Fruit fly (Drosophila melanogaster) whole organism, embryonic: ENCODE data around the gene svr.

ENCODE experiments used
- ATbp ChIP-seq: fragments of 200-800 bp; sonication (Bioruptor generic); optimal IDR thresholded peaks from 2 replicates; lab custom pipeline; 2017; ENCODE audit warnings: missing biosample characterization, mild to moderate bottlenecking, missing genetic modification characterization, missing genetic modification reagents
- Adf1 ChIP-seq: fragments of 200-800 bp; sonication (Bioruptor generic); IDR thresholded peaks from 2 replicates; pipeline ENCODE4 v1.3.6; 2022; ENCODE audit warnings: missing biosample characterization, missing genetic modification characterization
- B-H1 ChIP-seq: fragments of 200-800 bp; sonication (Bioruptor generic); IDR thresholded peaks from 3 replicates; pipeline ENCODE4 v1.3.6; 2022; ENCODE audit warnings: missing biosample characterization, missing genetic modification characterization
- C15 ChIP-seq: fragments of 200-800 bp; sonication (Bioruptor generic); IDR thresholded peaks from 3 replicates; pipeline ENCODE4 v1.3.6; 2022; ENCODE audit warnings: missing biosample characterization, missing genetic modification characterization
- CG12659 ChIP-seq: fragments of 200-800 bp; sonication (Bioruptor generic); optimal IDR thresholded peaks from 3 replicates; lab custom pipeline; 2017; ENCODE audit warnings: mild to moderate bottlenecking, missing biosample characterization, missing genetic modification reagents, missing genetic modification characterization
- CG1603 ChIP-seq: fragments of 200-800 bp; sonication (Bioruptor generic); optimal IDR thresholded peaks from 2 replicates; lab custom pipeline; 2019; ENCODE audit warnings: missing biosample characterization, mild to moderate bottlenecking, missing genetic modification characterization, moderate library complexity
- CG2678 ChIP-seq: fragments of 200-800 bp; sonication (Bioruptor generic); optimal IDR thresholded peaks from 3 replicates; lab custom pipeline; 2019; ENCODE audit warnings: missing biosample characterization, mild to moderate bottlenecking, missing genetic modification characterization, moderate library complexity
- CG3065 ChIP-seq: fragments of 200-800 bp; sonication (Bioruptor generic); optimal IDR thresholded peaks from 2 replicates; lab custom pipeline; 2016; ENCODE audit warnings: missing biosample characterization, missing genetic modification characterization
- CG31441 ChIP-seq: fragments of 200-800 bp; sonication (Bioruptor generic); IDR thresholded peaks from 2 replicates; pipeline ENCODE4 v1.3.6; 2022; ENCODE audit warnings: missing biosample characterization, missing genetic modification characterization
- CG34376 ChIP-seq: fragments of 200-800 bp; sonication (Bioruptor generic); optimal IDR thresholded peaks from 2 replicates; lab custom pipeline; 2018; ENCODE audit warnings: missing biosample characterization, mild to moderate bottlenecking, missing genetic modification characterization
- CG6272 ChIP-seq: fragments of 200-800 bp; sonication (Bioruptor generic); IDR thresholded peaks from 2 replicates; pipeline ENCODE4 v1.3.6; 2022; ENCODE audit warnings: missing biosample characterization, missing genetic modification characterization
- CG6854 ChIP-seq: fragments of 200-800 bp; sonication (Bioruptor generic); optimal IDR thresholded peaks from 3 replicates; lab custom pipeline; 2017; ENCODE audit warnings: missing biosample characterization, mild to moderate bottlenecking, missing genetic modification characterization
- CG7556 ChIP-seq: fragments of 200-800 bp; sonication (Bioruptor generic); optimal IDR thresholded peaks from 2 replicates; lab custom pipeline; 2017; ENCODE audit warnings: missing biosample characterization, mild to moderate bottlenecking, missing genetic modification characterization
- CG8388 ChIP-seq: fragments of 200-800 bp; sonication (Bioruptor generic); optimal IDR thresholded peaks from 2 replicates; lab custom pipeline; 2019; ENCODE audit warnings: missing biosample characterization, mild to moderate bottlenecking, missing genetic modification characterization, moderate library complexity
- CG9932 ChIP-seq: fragments of 200-800 bp; sonication (Bioruptor generic); IDR thresholded peaks from 2 replicates; pipeline ENCODE4 v1.3.6; 2022; ENCODE audit warnings: missing biosample characterization, missing genetic modification characterization
- CHES-1-like ChIP-seq: fragments of 200-800 bp; sonication (Bioruptor generic); optimal IDR thresholded peaks from 2 replicates; lab custom pipeline; 2016; ENCODE audit warnings: missing biosample characterization, missing genetic modification characterization
- CoRest ChIP-seq: fragments of 200-800 bp; sonication (Bioruptor generic); optimal IDR thresholded peaks from 3 replicates; lab custom pipeline; 2018; ENCODE audit warnings: missing biosample characterization, mild to moderate bottlenecking, missing genetic modification characterization, moderate library complexity
- E2f1 ChIP-seq: fragments of 200-800 bp; sonication (Bioruptor generic); IDR thresholded peaks from 2 replicates; pipeline ENCODE4 v1.3.6; 2022; ENCODE audit warnings: missing biosample characterization, missing genetic modification characterization
- Elba2 ChIP-seq: fragments of 200-800 bp; sonication (Bioruptor generic); optimal IDR thresholded peaks from 3 replicates; lab custom pipeline; 2016; ENCODE audit warnings: missing biosample characterization, missing genetic modification characterization
- HLH3B ChIP-seq: fragments of 200-800 bp; sonication (Bioruptor generic); IDR thresholded peaks from 2 replicates; pipeline ENCODE4 v1.3.6; 2022; ENCODE audit warnings: missing biosample characterization, missing genetic modification characterization
- Hand ChIP-seq: fragments of 200-800 bp; sonication (Bioruptor generic); optimal IDR thresholded peaks from 2 replicates; lab custom pipeline; 2017; ENCODE audit warnings: mild to moderate bottlenecking, missing biosample characterization, missing genetic modification reagents, missing genetic modification characterization
- HmgD ChIP-seq: fragments of 200-800 bp; sonication (Bioruptor generic); optimal IDR thresholded peaks from 3 replicates; lab custom pipeline; 2016; ENCODE audit warnings: missing biosample characterization, missing genetic modification characterization
- MBD-R2 ChIP-seq: fragments of 200-800 bp; sonication (Bioruptor generic); IDR thresholded peaks from 2 replicates; pipeline ENCODE4 v1.3.6; 2022; ENCODE audit warnings: missing biosample characterization, missing genetic modification characterization
- Med ChIP-seq: fragments of 200-800 bp; sonication (Bioruptor generic); peaks from one replicate; lab custom pipeline; 2016; ENCODE audit warnings: missing biosample characterization, missing genetic modification characterization, mild to moderate bottlenecking, inconsistent platforms, moderate library complexity
- NC2α ChIP-seq: fragments of 200-800 bp; sonication (Bioruptor generic); optimal IDR thresholded peaks from 2 replicates; lab custom pipeline; 2016; ENCODE audit warnings: missing biosample characterization, missing genetic modification characterization
- Nf-YB ChIP-seq: fragments of 200-800 bp; sonication (Bioruptor generic); optimal IDR thresholded peaks from 3 replicates; lab custom pipeline; 2019; ENCODE audit warnings: missing biosample characterization, mild to moderate bottlenecking, missing genetic modification characterization, moderate library complexity
- Nf-YC ChIP-seq: fragments of 200-800 bp; optimal IDR thresholded peaks from 3 replicates; lab custom pipeline; 2019; ENCODE audit warnings: missing biosample characterization, mild to moderate bottlenecking, missing genetic modification characterization, moderate library complexity
- YL-1 ChIP-seq: fragments of 200-800 bp; sonication (Bioruptor generic); optimal IDR thresholded peaks from 3 replicates; lab custom pipeline; 2017; ENCODE audit warnings: missing biosample characterization, mild to moderate bottlenecking, missing genetic modification characterization
- al ChIP-seq: fragments of 200-800 bp; sonication (Bioruptor generic); IDR thresholded peaks from 2 replicates; pipeline ENCODE4 v1.3.6; 2022; ENCODE audit warnings: missing biosample characterization, missing genetic modification characterization
- amos ChIP-seq: fragments of 200-800 bp; sonication (Bioruptor generic); IDR thresholded peaks from 2 replicates; pipeline ENCODE4 v1.3.6; 2022; ENCODE audit warnings: missing biosample characterization, missing genetic modification characterization; ENCODE audit not compliant: partially characterized antibody
- bbx ChIP-seq: fragments of 200-800 bp; sonication (Bioruptor generic); IDR thresholded peaks from 2 replicates; pipeline ENCODE4 v1.3.6; 2022; ENCODE audit warnings: missing biosample characterization, missing genetic modification characterization; ENCODE audit not compliant: partially characterized antibody
- btn ChIP-seq: fragments of 200-800 bp; sonication (Bioruptor generic); optimal IDR thresholded peaks from 2 replicates; lab custom pipeline; 2016; ENCODE audit warnings: missing biosample characterization, missing genetic modification characterization
- chif ChIP-seq, 2 experiments: fragments of 200-800 bp; sonication (Bioruptor generic); optimal IDR thresholded peaks; 3 replicates each; lab custom pipeline; 2016; ENCODE audit warnings: missing biosample characterization in 2 of 2, missing genetic modification characterization in 2 of 2
- chn ChIP-seq: fragments of 200-800 bp; sonication (Bioruptor generic); optimal IDR thresholded peaks from 2 replicates; lab custom pipeline; 2016; ENCODE audit warnings: missing biosample characterization, missing genetic modification characterization
- da ChIP-seq: fragments of 200-800 bp; sonication (Bioruptor generic); optimal IDR thresholded peaks from 2 replicates; lab custom pipeline; 2016; ENCODE audit warnings: missing biosample characterization, missing genetic modification characterization
- dmrt99B ChIP-seq: fragments of 200-800 bp; sonication (Bioruptor generic); optimal IDR thresholded peaks from 2 replicates; lab custom pipeline; 2018; ENCODE audit warnings: missing biosample characterization, mild to moderate bottlenecking, missing genetic modification characterization, moderate library complexity
- en ChIP-seq: fragments of 200-800 bp; sonication (Bioruptor generic); optimal IDR thresholded peaks from 2 replicates; lab custom pipeline; 2016; ENCODE audit warnings: missing biosample characterization, missing genetic modification characterization
- gce ChIP-seq: fragments of 200-800 bp; sonication (Bioruptor generic); IDR thresholded peaks from 3 replicates; pipeline ENCODE4 v1.3.6; 2022; ENCODE audit warnings: missing biosample characterization, missing genetic modification characterization
- knrl ChIP-seq: fragments of 200-800 bp; sonication (Bioruptor generic); IDR thresholded peaks from 3 replicates; pipeline ENCODE4 v1.3.6; 2022; ENCODE audit warnings: missing biosample characterization, missing genetic modification characterization; ENCODE audit not compliant: partially characterized antibody
- org-1 ChIP-seq: fragments of 200-800 bp; sonication (Bioruptor generic); optimal IDR thresholded peaks from 2 replicates; lab custom pipeline; 2017; ENCODE audit warnings: missing biosample characterization, missing genetic modification characterization
- otp ChIP-seq: fragments of 200-800 bp; sonication (Bioruptor generic); IDR thresholded peaks from 3 replicates; pipeline ENCODE4, ENCODE4 v1.3.6; 2022; ENCODE audit warnings: missing biosample characterization, missing genetic modification characterization
- pfk ChIP-seq: fragments of 200-800 bp; sonication (Bioruptor generic); optimal IDR thresholded peaks from 2 replicates; lab custom pipeline; 2018; ENCODE audit warnings: missing biosample characterization, mild to moderate bottlenecking, missing genetic modification characterization, moderate library complexity
- pita ChIP-seq: fragments of 200-800 bp; sonication (Bioruptor generic); optimal IDR thresholded peaks from 2 replicates; lab custom pipeline; 2017; ENCODE audit warnings: missing biosample characterization, mild to moderate bottlenecking, missing genetic modification characterization
- psq ChIP-seq: fragments of 200-800 bp; sonication (Bioruptor generic); optimal IDR thresholded peaks from 2 replicates; lab custom pipeline; 2017; ENCODE audit warnings: missing biosample characterization, missing genetic modification characterization
- ro ChIP-seq: fragments of 200-800 bp; sonication (Bioruptor generic); IDR thresholded peaks from 2 replicates; pipeline ENCODE4 v1.3.6; 2022; ENCODE audit warnings: missing biosample characterization, missing genetic modification characterization
- schlank ChIP-seq: fragments of 200-800 bp; sonication (Bioruptor generic); optimal IDR thresholded peaks from 2 replicates; lab custom pipeline; 2018; ENCODE audit warnings: missing biosample characterization, mild to moderate bottlenecking, missing genetic modification characterization
- sens ChIP-seq: fragments of 200-800 bp; sonication (Bioruptor generic); peaks from one replicate; lab custom pipeline; 2016; ENCODE audit warnings: missing biosample characterization, missing genetic modification characterization
- shn ChIP-seq: fragments of 200-800 bp; sonication (Bioruptor generic); optimal IDR thresholded peaks from 3 replicates; lab custom pipeline; 2016; ENCODE audit warnings: missing biosample characterization, missing genetic modification characterization
- sr ChIP-seq: fragments of 200-800 bp; sonication (Bioruptor generic); IDR thresholded peaks from 3 replicates; pipeline ENCODE4 v1.3.6; 2022; ENCODE audit warnings: missing biosample characterization, missing genetic modification characterization
- tio ChIP-seq: fragments of 200-800 bp; sonication (Bioruptor generic); optimal IDR thresholded peaks from 2 replicates; lab custom pipeline; 2017; ENCODE audit warnings: missing biosample characterization, missing genetic modification characterization, inconsistent platforms
- usp ChIP-seq: fragments of >200 bp; optimal IDR thresholded peaks from 2 replicates; lab custom pipeline; 2017; ENCODE audit warnings: missing biosample characterization, missing genetic modification characterization

Gene svr

dm6 chrX:499589-500041 is 3.4 kb downstream of the svr start (continued):
- TF ChIP-seq otp (GFP tag; lab: Robert Waterston, UW) (peak; percentile 78), CG12659 (GFP tag; lab: Kevin White, UChicago) (peak; percentile 89), C15 (GFP tag; lab: Robert Waterston, UW) (no peak), CG3065 (peak; percentile 50), al (GFP tag; lab: Robert Waterston, UW) (peak; percentile 63; the same call in 1 of the 2 replicates), sr (GFP tag; lab: Robert Waterston, UW) (no peak), gce (GFP tag; lab: Robert Waterston, UW) (peak; percentile 62; the same call in 1 of the 3 replicates), shn (peak; percentile 90), btn (GFP tag; lab: Kevin White, UChicago) (peak; percentile 54), Med (GFP tag; lab: Kevin White, UChicago) (peak; percentile 98), CG7556 (GFP tag; lab: Kevin White, UChicago) (peak; percentile 90), B-H1 (GFP tag; lab: Robert Waterston, UW) (peak; percentile 48; the same call in 2 of the 3 replicates), CHES-1-like (GFP tag; lab: Kevin White, UChicago) (peak; percentile 81), pita (GFP tag; lab: Kevin White, UChicago) (no peak), tio (GFP tag; lab: Kevin White, UChicago) (peak; percentile 64), da (GFP tag; lab: Kevin White, UChicago) (peak; percentile 54), HmgD (GFP tag; lab: Kevin White, UChicago) (peak; percentile 61), CG1603 (tag; lab: Kevin White, UChicago) (peak; percentile 71), E2f1 (GFP tag; lab: Robert Waterston, UW) (peak; percentile 74), sens (GFP tag; lab: Kevin White, UChicago) (peak; percentile 92), org-1 (GFP tag; lab: Kevin White, UChicago) (peak; percentile 90), Hand (GFP tag; lab: Kevin White, UChicago) (peak; percentile 90), chif (GFP tag; optimal IDR thresholded peaks at IDR 0.05; lab: Kevin White, UChicago) (peak; percentile 51 to 71), Nf-YC (tag; lab: Kevin White, UChicago) (peak; percentile 74), HLH3B (peak; percentile 68), knrl (GFP tag; lab: Robert Waterston, UW) (no peak), en (GFP tag; lab: Kevin White, UChicago) (peak; percentile 62), Elba2 (GFP tag; lab: Kevin White, UChicago) (no peak), Nf-YB (GFP tag; lab: Kevin White, UChicago) (peak; percentile 58), ro (GFP tag; lab: Robert Waterston, UW) (no peak), CG9932 (GFP tag; lab: Robert Waterston, UW) (peak; percentile 67), NC2α (peak; percentile 68), amos (GFP tag; lab: Robert Waterston, UW) (no peak), CG6854 (GFP tag; lab: Kevin White, UChicago) (peak; percentile 87), ATbp (GFP tag; lab: Kevin White, UChicago) (peak; percentile 85), Adf1 (GFP tag; lab: Robert Waterston, UW) (peak; percentile 96), schlank (peak; percentile 86), CG2678 (tag; lab: Kevin White, UChicago) (peak; percentile 93), psq (GFP tag; lab: Kevin White, UChicago) (peak; percentile 44), chn (peak; percentile 62), YL-1 (GFP tag; lab: Kevin White, UChicago) (peak; percentile 55), dmrt99B (tag; lab: Kevin White, UChicago) (peak; percentile 88), CoRest (peak; percentile 87), usp (GFP tag; lab: Kevin White, UChicago) (no peak), MBD-R2 (GFP tag; lab: Robert Waterston, UW) (peak; percentile 51; the same call in 1 of the 2 replicates), pfk (GFP tag; lab: Kevin White, UChicago) (peak; percentile 45), bbx (GFP tag; lab: Robert Waterston, UW) (no peak), CG31441 (GFP tag; lab: Robert Waterston, UW) (no peak), CG8388 (no peak), CG34376 (GFP tag; lab: Kevin White, UChicago) (peak; percentile 90), CG6272 (no peak)
